Worm (Caenorhabditis elegans): Measurements from ENCODE around the gene sars-2.

sars-2 gene

ce11 chrIV:4390438-4390894, 33.0 kb downstream of the sars-2 start, which contains the start of the genes rpl-7A and set-21 (continued):
- TF ChIP-seq chd-7 (tag; optimal IDR thresholded peaks at IDR 0.05) (peak; percentile 72), madf-10 (tag; optimal IDR thresholded peaks at IDR 0.05) (peak; percentile 76), bed-2 (GFP tag; IDR thresholded peaks at IDR 0.05) (0 out of 2 replicates have a peak, but pooled peaks have one; percentile 52), mcd-1 (GFP tag; IDR thresholded peaks at IDR 0.05) (peak; percentile 100), die-1 (tag; optimal IDR thresholded peaks at IDR 0.05) (no peak), ceh-91 (GFP tag; IDR thresholded peaks at IDR 0.05) (peak; percentile 97), nhr-120 (GFP tag; IDR thresholded peaks at IDR 0.05) (no peak), dpff-1 (tag; optimal IDR thresholded peaks at IDR 0.05) (no peak), cebp-2 (GFP tag; IDR thresholded peaks at IDR 0.05) (peak; percentile 92; the same call in 1 of the 2 replicates), D2030.7 (GFP tag; IDR thresholded peaks at IDR 0.05) (peak; percentile 97), let-526 (GFP tag; IDR thresholded peaks at IDR 0.05) (peak; percentile 90), tbp1 (GFP tag; optimal IDR thresholded peaks at IDR 0.05) (peak; percentile 75), Y95B8A.8 (GFP tag; IDR thresholded peaks at IDR 0.05) (peak; percentile 98), repo-1 (tag; optimal IDR thresholded peaks at IDR 0.05) (peak; percentile 80), K11D2.4 (GFP tag; IDR thresholded peaks at IDR 0.05) (peak; percentile 97), egrh-3 (GFP tag; IDR thresholded peaks at IDR 0.05) (peak; percentile 69), Y79H2A.3 (GFP tag; conservative IDR thresholded peaks at IDR 0.05) (peak; percentile 79), Y53G8AR.9 (GFP tag; conservative IDR thresholded peaks at IDR 0.05) (peak; percentile 99), ceh-27 (GFP tag; optimal IDR thresholded peaks at IDR 0.05) (peak; percentile 96), ceh-40 (GFP tag; IDR thresholded peaks at IDR 0.05) (no peak; the same call in 1 of the 2 replicates), F10E7.11 (tag; optimal IDR thresholded peaks at IDR 0.05) (no peak), ZK185.1 (tag; optimal IDR thresholded peaks at IDR 0.05; ENCODE audit: poor library complexity, severe bottlenecking) (peak; percentile 90), unc-130 (GFP tag; optimal IDR thresholded peaks at IDR 0.05) (peak; percentile 82), K12H6.12 (tag; optimal IDR thresholded peaks at IDR 0.05) (peak; percentile 87), rpc-1 (optimal IDR thresholded peaks at IDR 0.05) (no peak), rpc-1 (tag; optimal IDR thresholded peaks at IDR 0.05) (no peak), lin-54 (GFP tag; optimal IDR thresholded peaks at IDR 0.05) (peak; percentile 99), B0035.1 (tag; optimal IDR thresholded peaks at IDR 0.05) (peak; percentile 36), zfh-2 (GFP tag; conservative IDR thresholded peaks at IDR 0.05) (peak; percentile 55; the same call in 1 of the 2 replicates), snpc-4 (GFP tag; optimal IDR thresholded peaks at IDR 0.05) (peak; percentile 55), snpc-4 (tag; optimal IDR thresholded peaks at IDR 0.05) (peak; percentile 25 to 82 (median 74)), snpc-3.4 (tag; optimal IDR thresholded peaks at IDR 0.05) (peak; percentile 77), bed-1 (GFP tag; IDR thresholded peaks at IDR 0.05) (peak; percentile 65; the same call in 1 of the 2 replicates), Y53F4B.3 (GFP tag; IDR thresholded peaks at IDR 0.05) (peak; percentile 59; the same call in 1 of the 2 replicates), lsl-1 (GFP tag; optimal IDR thresholded peaks at IDR 0.05) (peak; percentile 83), ztf-25 (GFP tag; IDR thresholded peaks at IDR 0.05) (0 out of 2 replicates have a peak, but pooled peaks have one; percentile 19), snpc-1.1 (tag; optimal IDR thresholded peaks at IDR 0.05; ENCODE audit: insufficient read depth) (no peak), dox-1 (GFP tag; IDR thresholded peaks at IDR 0.05) (peak; percentile 98), F39B2.1 (GFP tag; IDR thresholded peaks at IDR 0.05) (peak; percentile 91), hsf-1 (GFP tag; IDR thresholded peaks at IDR 0.05) (peak; percentile 87), him-1 (tag; optimal IDR thresholded peaks at IDR 0.05) (peak; percentile 87), B0261.1 (tag; optimal IDR thresholded peaks at IDR 0.05) (no peak)

Measured in whole organism, young adult.